Worm (Caenorhabditis elegans): ENCODE results near the gene T25B9.5.

T25B9.5 gene

ce11 chrIV:10796707-10797106, 42.1 kb upstream of the T25B9.5 start (continued):
- TF ChIP-seq unc-130 (GFP tag; optimal IDR thresholded peaks at IDR 0.05) = no peak
- no peak for TF ChIP-seq T26A8.4 (GFP tag; IDR thresholded peaks at IDR 0.05)
- no peak for TF ChIP-seq snpc-4 (tag; optimal IDR thresholded peaks at IDR 0.05)
- TF ChIP-seq tra-1 (GFP tag; IDR thresholded peaks at IDR 0.05) = no peak
- TF ChIP-seq nhr-28 (tag; optimal IDR thresholded peaks at IDR 0.05) = peak; percentile 48
- TF ChIP-seq D1046.2 (GFP tag; IDR thresholded peaks at IDR 0.05) = no peak
- no peak for TF ChIP-seq ztf-11 (tag; optimal IDR thresholded peaks at IDR 0.05)

ce11 chrIV:10795678-10796077, 41.1 kb upstream of the T25B9.5 start:
- TF ChIP-seq spr-1 (tag; optimal IDR thresholded peaks at IDR 0.05) = no peak
- no peak for TF ChIP-seq vab-7 (GFP tag; IDR thresholded peaks at IDR 0.05)
- no peak for TF ChIP-seq nhr-48 (tag; optimal IDR thresholded peaks at IDR 0.05)
- no peak for TF ChIP-seq mdl-1 (tag; optimal IDR thresholded peaks at IDR 0.05)
- peak; percentile 32 for TF ChIP-seq pqm-1 (tag; optimal IDR thresholded peaks at IDR 0.05)
- no peak for TF ChIP-seq spr-3 (GFP tag; optimal IDR thresholded peaks at IDR 0.05)
- TF ChIP-seq nhr-28 (tag; optimal IDR thresholded peaks at IDR 0.05) = peak; percentile 37
- no peak for TF ChIP-seq gei-8 (GFP tag; optimal IDR thresholded peaks at IDR 0.05)
- TF ChIP-seq Y5F2A.4 (GFP tag; optimal IDR thresholded peaks at IDR 0.05) = no peak
- no peak for TF ChIP-seq tag-97 (GFP tag; IDR thresholded peaks at IDR 0.05)
- peak; percentile 82 for TF ChIP-seq dve-1 (tag; optimal IDR thresholded peaks at IDR 0.05; ENCODE audit: insufficient read depth)
- TF ChIP-seq lin-38 (GFP tag; IDR thresholded peaks at IDR 0.05) = no peak
- no peak for TF ChIP-seq ceh-44 (GFP tag; IDR thresholded peaks at IDR 0.05)
- no peak for TF ChIP-seq aha-1 (tag)
- no peak for TF ChIP-seq T26A8.4 (GFP tag; IDR thresholded peaks at IDR 0.05)
- no peak for TF ChIP-seq nhr-41 (GFP tag; IDR thresholded peaks at IDR 0.05)
- TF ChIP-seq hif-1 (tag; optimal IDR thresholded peaks at IDR 0.05) = no peak
- no peak for TF ChIP-seq nhr-237 (tag; optimal IDR thresholded peaks at IDR 0.05)
- TF ChIP-seq dmd-6 (GFP tag; IDR thresholded peaks at IDR 0.05) = peak; percentile 46; the same call in 1 of the 2 replicates
- TF ChIP-seq lim-7 (GFP tag; IDR thresholded peaks at IDR 0.05) = no peak
- TF ChIP-seq F37D6.2 (tag; optimal IDR thresholded peaks at IDR 0.05) = no peak
- TF ChIP-seq egl-43 (GFP tag; IDR thresholded peaks at IDR 0.05) = no peak
- no peak for TF ChIP-seq nhr-111 (GFP tag; optimal IDR thresholded peaks at IDR 0.05)
- TF ChIP-seq ceh-20 (GFP tag; IDR thresholded peaks at IDR 0.05) = no peak
- TF ChIP-seq Y105C5A.15 (GFP tag; IDR thresholded peaks at IDR 0.05) = no peak
- TF ChIP-seq nhr-42 (GFP tag; IDR thresholded peaks at IDR 0.05) = no peak
- no peak for TF ChIP-seq lir-3 (tag; optimal IDR thresholded peaks at IDR 0.05)
- TF ChIP-seq ama-1 (optimal IDR thresholded peaks at IDR 0.05) = no peak
- no peak for TF ChIP-seq skn-1 (tag; optimal IDR thresholded peaks at IDR 0.05)
- TF ChIP-seq hmg-1.1 (GFP tag; IDR thresholded peaks at IDR 0.05) = no peak
- TF ChIP-seq duxl-1 (tag; optimal IDR thresholded peaks at IDR 0.05; ENCODE audit: poor library complexity) = no peak
- TF ChIP-seq snpc-4 (tag; optimal IDR thresholded peaks at IDR 0.05) = no peak
- TF ChIP-seq hlh-11 (tag; optimal IDR thresholded peaks at IDR 0.05) = peak; percentile 76
- no peak for TF ChIP-seq set-16 (GFP tag; IDR thresholded peaks at IDR 0.05)
- no peak for TF ChIP-seq R02D3.7 (tag; optimal IDR thresholded peaks at IDR 0.05)
- TF ChIP-seq ZK337.2 (GFP tag; IDR thresholded peaks at IDR 0.05) = no peak
- TF ChIP-seq cey-2 (tag; optimal IDR thresholded peaks at IDR 0.05; ENCODE audit: borderline replicate concordance, insufficient read depth) = no peak
- TF ChIP-seq F44E2.7 (GFP tag; IDR thresholded peaks at IDR 0.05) = no peak
- TF ChIP-seq unc-130 (GFP tag; optimal IDR thresholded peaks at IDR 0.05) = no peak
- no peak for TF ChIP-seq nhr-6 (tag; optimal IDR thresholded peaks at IDR 0.05)
- no peak for TF ChIP-seq daf-19 (GFP tag; conservative IDR thresholded peaks at IDR 0.05)
- no peak for TF ChIP-seq nhr-10 (tag; optimal IDR thresholded peaks at IDR 0.05)
- peak; percentile 58 for TF ChIP-seq hlh-30 (tag; optimal IDR thresholded peaks at IDR 0.05; ENCODE audit: insufficient read depth)
- no peak for TF ChIP-seq ces-1 (GFP tag; optimal IDR thresholded peaks at IDR 0.05)
- TF ChIP-seq php-3 (GFP tag; IDR thresholded peaks at IDR 0.05) = peak; percentile 51; the same call in 1 of the 2 replicates
- TF ChIP-seq daf-8 (GFP tag; IDR thresholded peaks at IDR 0.05) = no peak

Data from whole organism, L4 larva.